Fruit fly (Drosophila melanogaster): Measurements from ENCODE around the gene Usp30.
A peak's percentile ranks its signal among the peaks of the same experiment; 100 is the strongest.

Usp30 gene

DNA sequence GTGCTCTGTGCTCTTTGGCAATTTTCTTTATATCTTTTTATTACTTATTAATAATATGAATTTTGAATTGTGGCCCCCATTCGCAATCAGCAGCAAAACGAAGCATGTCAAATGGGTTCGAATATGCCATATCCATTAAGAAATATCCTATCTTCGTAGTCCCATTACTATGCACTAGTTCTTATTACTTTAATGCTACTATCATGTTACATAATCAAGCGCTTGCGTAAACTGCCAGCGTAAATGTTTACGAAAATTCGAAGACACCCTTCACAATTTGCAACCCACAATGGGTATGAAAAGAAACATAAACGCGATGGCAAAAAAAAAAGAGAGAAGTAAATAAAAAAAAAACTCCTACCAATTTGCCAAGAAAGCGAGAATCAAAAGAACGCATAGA, 47.1 kb upstream of the Usp30 start (continued):
- TF ChIP-seq CG32006 (GFP tag; optimal IDR thresholded peaks at IDR 0.05) (peak; percentile 81), Sox14 (GFP tag; optimal IDR thresholded peaks at IDR 0.05) (peak; percentile 68), fd85E (GFP tag; optimal IDR thresholded peaks at IDR 0.05) (no peak), dac (GFP tag; optimal IDR thresholded peaks at IDR 0.05) (peak; percentile 64), CG8119 (GFP tag; IDR thresholded peaks at IDR 0.05) (peak; percentile 75), fd59A (GFP tag; optimal IDR thresholded peaks at IDR 0.05) (peak; percentile 53), CG6792 (GFP tag; optimal IDR thresholded peaks at IDR 0.05) (peak; percentile 74), cyc (GFP tag; optimal IDR thresholded peaks at IDR 0.05) (peak; percentile 52), Hr38 (GFP tag; optimal IDR thresholded peaks at IDR 0.05) (no peak), CG34406 (GFP tag; optimal IDR thresholded peaks at IDR 0.05) (peak; percentile 54), spab (GFP tag; optimal IDR thresholded peaks at IDR 0.05) (peak; percentile 53), eg (GFP tag; IDR thresholded peaks at IDR 0.05) (peak; percentile 65), achi (GFP tag; optimal IDR thresholded peaks at IDR 0.05) (peak; percentile 74), OdsH (GFP tag; optimal IDR thresholded peaks at IDR 0.05) (peak; percentile 80), salr (GFP tag; optimal IDR thresholded peaks at IDR 0.05) (peak; percentile 65 to 68), Ets96B (tag; optimal IDR thresholded peaks at IDR 0.05) (peak; percentile 68), Blimp-1 (GFP tag; optimal IDR thresholded peaks at IDR 0.05) (no peak), Eip78C (GFP tag) (peak; percentile 85), Smox (GFP tag; optimal IDR thresholded peaks at IDR 0.05) (peak; percentile 52), esn (GFP tag; optimal IDR thresholded peaks at IDR 0.05) (peak; percentile 63), Met (GFP tag; optimal IDR thresholded peaks at IDR 0.05) (peak; percentile 67), CG3032 (tag; optimal IDR thresholded peaks at IDR 0.05) (peak; percentile 60), CG11294 (GFP tag; IDR thresholded peaks at IDR 0.05) (no peak), CG9139 (GFP tag; optimal IDR thresholded peaks at IDR 0.05) (no peak), CG6854 (GFP tag; optimal IDR thresholded peaks at IDR 0.05) (no peak), vri (GFP tag; optimal IDR thresholded peaks at IDR 0.05) (peak; percentile 32), Lpt (GFP tag; optimal IDR thresholded peaks at IDR 0.05) (peak; percentile 58), Eip93F (GFP tag; optimal IDR thresholded peaks at IDR 0.05) (no peak), Gug (GFP tag; IDR thresholded peaks at IDR 0.05) (peak; percentile 46)

DNA sequence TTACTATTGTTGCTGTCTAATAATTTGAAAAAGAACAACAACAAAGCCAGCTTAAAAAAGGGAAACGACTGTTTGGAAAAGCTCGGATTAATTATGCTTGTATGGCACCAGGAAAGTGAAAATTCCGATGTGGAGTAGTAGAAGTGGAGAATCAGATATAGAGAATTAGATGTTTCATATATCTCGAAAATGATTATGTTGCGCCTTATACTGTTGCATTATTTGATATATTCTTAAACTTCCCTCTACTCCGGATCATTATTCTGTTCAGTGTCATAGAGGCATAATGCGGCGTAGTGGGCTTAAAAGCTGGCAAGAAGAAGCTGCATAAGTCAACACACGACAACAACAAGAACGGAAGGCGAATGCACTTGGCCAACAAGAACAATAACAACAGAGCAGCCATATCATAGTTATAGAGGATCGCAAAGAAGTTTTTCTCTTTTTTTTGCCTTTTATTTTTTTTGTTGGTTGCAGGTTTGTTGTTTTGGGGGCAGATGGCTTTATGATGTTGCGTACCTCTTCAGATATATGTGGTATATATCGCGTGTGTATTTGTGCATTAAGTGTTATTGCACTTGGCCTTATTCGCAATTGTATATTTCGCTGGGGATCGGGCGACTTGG, 46.3 kb upstream of the Usp30 start:
- peak; percentile 55 for TF ChIP-seq CG16779 (tag; optimal IDR thresholded peaks at IDR 0.05)
- peak; percentile 80 for TF ChIP-seq CG3919 (GFP tag; optimal IDR thresholded peaks at IDR 0.05)
- peak; percentile 44 for TF ChIP-seq CG11902 (GFP tag; optimal IDR thresholded peaks at IDR 0.05)
- peak; percentile 84 for TF ChIP-seq CG3032 (tag; optimal IDR thresholded peaks at IDR 0.05)
- peak; percentile 48 for TF ChIP-seq CG8319 (GFP tag; optimal IDR thresholded peaks at IDR 0.05)
- peak; percentile 14 for TF ChIP-seq esn (GFP tag; optimal IDR thresholded peaks at IDR 0.05)
- peak; percentile 52 for TF ChIP-seq CG34406 (GFP tag; optimal IDR thresholded peaks at IDR 0.05)
- no peak for TF ChIP-seq Blimp-1 (GFP tag; optimal IDR thresholded peaks at IDR 0.05)
- no peak for TF ChIP-seq Eip93F (GFP tag; optimal IDR thresholded peaks at IDR 0.05)
- TF ChIP-seq Sox14 (GFP tag; optimal IDR thresholded peaks at IDR 0.05), result peak; percentile 67
- TF ChIP-seq lz (GFP tag; optimal IDR thresholded peaks at IDR 0.05), result peak; percentile 55
- peak; percentile 62 for TF ChIP-seq fd59A (GFP tag; optimal IDR thresholded peaks at IDR 0.05)
- TF ChIP-seq svp (GFP tag), result peak; percentile 68
- peak; percentile 92 for TF ChIP-seq Eip78C (GFP tag)
- no peak for TF ChIP-seq CG6854 (GFP tag; optimal IDR thresholded peaks at IDR 0.05)
- TF ChIP-seq CG15336 (GFP tag; IDR thresholded peaks at IDR 0.05), result peak; percentile 90
- TF ChIP-seq CG10631 (GFP tag; optimal IDR thresholded peaks at IDR 0.05), result peak; percentile 72
- peak; percentile 61 for TF ChIP-seq pdm3 (GFP tag; optimal IDR thresholded peaks at IDR 0.05)
- no peak for TF ChIP-seq CG31627 (GFP tag; optimal IDR thresholded peaks at IDR 0.05)
- TF ChIP-seq Hr4 (GFP tag; optimal IDR thresholded peaks at IDR 0.05), result peak; percentile 66
- TF ChIP-seq Eip75B (GFP tag; optimal IDR thresholded peaks at IDR 0.05), result peak; percentile 77
- TF ChIP-seq Lpt (GFP tag; optimal IDR thresholded peaks at IDR 0.05), result peak; percentile 29
- peak; percentile 49 for TF ChIP-seq CG8632 (GFP tag; optimal IDR thresholded peaks at IDR 0.05)
- no peak for TF ChIP-seq Ets21C (GFP tag; optimal IDR thresholded peaks at IDR 0.05)
- TF ChIP-seq CG9139 (GFP tag; optimal IDR thresholded peaks at IDR 0.05), result peak; percentile 55
- TF ChIP-seq Ets96B (tag; optimal IDR thresholded peaks at IDR 0.05), result peak; percentile 87
- peak; percentile 95 for TF ChIP-seq CG6163 (GFP tag; IDR thresholded peaks at IDR 0.05)
- TF ChIP-seq fd85E (GFP tag; optimal IDR thresholded peaks at IDR 0.05), result peak; percentile 14
- TF ChIP-seq cyc (GFP tag; optimal IDR thresholded peaks at IDR 0.05), result peak; percentile 55
- TF ChIP-seq ss (GFP tag; optimal IDR thresholded peaks at IDR 0.05), result peak; percentile 72 to 74
- peak; percentile 83 for TF ChIP-seq CG6808 (GFP tag; optimal IDR thresholded peaks at IDR 0.05)
- TF ChIP-seq CG11762 (GFP tag; optimal IDR thresholded peaks at IDR 0.05; ENCODE audit: insufficient read depth), result peak; percentile 60
- peak; percentile 86 for TF ChIP-seq CG6276 (GFP tag; optimal IDR thresholded peaks at IDR 0.05)
- peak; percentile 24 for TF ChIP-seq Hr39 (GFP tag; optimal IDR thresholded peaks at IDR 0.05)
